Fruit fly (Drosophila melanogaster): ENCODE results near the gene CG13287.

- no peak for TF ChIP-seq bsh (GFP tag; optimal IDR thresholded peaks at IDR 0.05)
- no peak for TF ChIP-seq aop (GFP tag; IDR thresholded peaks at IDR 0.05)
- TF ChIP-seq Blimp-1 (GFP tag; optimal IDR thresholded peaks at IDR 0.05) = no peak
- TF ChIP-seq Scr (GFP tag; IDR thresholded peaks at IDR 0.05; ENCODE audit: partially characterized antibody) = no peak; the same call in 1 of the 2 replicates
- TF ChIP-seq inv (GFP tag; IDR thresholded peaks at IDR 0.05; ENCODE audit: partially characterized antibody) = no peak
- no peak for TF ChIP-seq HmgD (GFP tag; optimal IDR thresholded peaks at IDR 0.05)
- no peak for TF ChIP-seq CG10462 (GFP tag; optimal IDR thresholded peaks at IDR 0.05)
- TF ChIP-seq CG6765 (GFP tag; optimal IDR thresholded peaks at IDR 0.05) = no peak
- peak; percentile 64 for TF ChIP-seq Jarid2 (GFP tag; optimal IDR thresholded peaks at IDR 0.05)
- no peak for TF ChIP-seq ssp (GFP tag; IDR thresholded peaks at IDR 0.05)
- TF ChIP-seq vfl (GFP tag; optimal IDR thresholded peaks at IDR 0.05) = no peak
- no peak for TF ChIP-seq CG1832 (GFP tag; optimal IDR thresholded peaks at IDR 0.05)
- TF ChIP-seq Xrp1 (GFP tag; IDR thresholded peaks at IDR 0.05) = no peak
- TF ChIP-seq CG4424 (GFP tag; optimal IDR thresholded peaks at IDR 0.05) = no peak
Measured at dm6 chr3L:5902189-5902765, 20.2 kb downstream of the CG13287 start, which contains the start of gene QC.

Measured in whole organism, embryonic.